Worm (Caenorhabditis elegans): ENCODE results near the gene R12C12.5.

The R12C12.5 gene

ce11 chrII:6045048-6045447 is at the start of gene R12C12.5:
Gene R12C12.5 (minus strand): TSS chrII:6045148.
- TF ChIP-seq efl-1 (GFP tag; optimal IDR thresholded peaks at IDR 0.05) (peak; percentile 37), lsy-27 (tag; optimal IDR thresholded peaks at IDR 0.05; ENCODE audit: borderline replicate concordance, insufficient read depth) (no peak), madf-8 (GFP tag; conservative IDR thresholded peaks at IDR 0.05) (0 out of 2 replicates have a peak, but pooled peaks have one; percentile 27), ztf-6 (GFP tag; IDR thresholded peaks at IDR 0.05) (no peak)

DNA sequence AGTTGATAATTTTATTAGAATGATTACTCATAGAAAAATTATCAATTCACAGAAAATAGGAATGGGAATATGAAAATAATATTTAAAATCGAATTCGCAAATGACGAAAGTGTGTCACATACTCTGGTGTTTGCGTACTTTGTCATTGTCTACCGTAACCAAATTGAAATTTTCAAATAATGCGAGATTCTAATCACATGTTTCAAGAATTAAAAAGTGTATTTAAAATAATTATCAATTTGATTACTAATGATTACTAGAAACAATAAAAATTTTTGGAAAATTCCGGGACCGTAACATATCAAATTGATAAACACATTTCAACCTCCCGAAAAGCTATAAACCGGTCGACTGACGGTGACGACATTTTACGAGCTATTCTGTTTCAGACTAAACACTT is 46.4 kb upstream of the R12C12.5 start, which contains the start of the genes fbf-2 and nspg-3:
fbf-2 (minus strand) TSS at position 101 of the 400 bp plus-strand sequence.
nspg-3 (plus strand) TSS at position 388 of the 400 bp plus-strand sequence.
- no peak for TF ChIP-seq ceh-40 (GFP tag; IDR thresholded peaks at IDR 0.05)
- TF ChIP-seq attf-6 (GFP tag; IDR thresholded peaks at IDR 0.05) = no peak
- TF ChIP-seq lsl-1 (GFP tag; optimal IDR thresholded peaks at IDR 0.05) = peak; percentile 61
- no peak for TF ChIP-seq snpc-1.1 (tag; optimal IDR thresholded peaks at IDR 0.05; ENCODE audit: insufficient read depth)
- TF ChIP-seq sea-2 (GFP tag; IDR thresholded peaks at IDR 0.05) = no peak

DNA sequence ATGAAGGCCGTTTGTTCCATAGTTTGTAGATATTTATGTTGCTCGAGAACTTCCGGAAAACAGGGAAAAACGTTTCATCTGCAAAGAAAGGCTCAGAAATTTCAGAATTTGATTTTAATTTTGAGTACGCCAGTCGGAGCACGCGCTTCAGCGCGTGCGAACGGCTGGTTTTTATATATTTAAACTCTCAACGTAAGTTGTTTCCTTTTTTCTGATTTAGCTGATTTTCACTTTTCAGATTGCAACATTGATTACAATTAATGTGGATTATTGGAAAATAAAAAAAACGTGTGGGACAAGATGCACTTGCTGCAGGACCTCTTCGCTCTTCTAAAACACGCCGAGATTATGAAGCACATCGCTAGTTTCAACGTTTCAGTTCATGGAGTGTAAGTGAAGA is 37.7 kb upstream of the R12C12.5 start, which contains the start of gene F21H12.3:
F21H12.3 (plus strand) TSS at position 301 of the 400 bp plus-strand sequence.
- TF ChIP-seq nhr-80 (tag; optimal IDR thresholded peaks at IDR 0.05) = no peak
- TF ChIP-seq nfya-1 (tag; optimal IDR thresholded peaks at IDR 0.05; ENCODE audit: borderline replicate concordance, insufficient read depth) = no peak
- no peak for TF ChIP-seq efl-1 (GFP tag; optimal IDR thresholded peaks at IDR 0.05)
- TF ChIP-seq lin-54 (GFP tag; optimal IDR thresholded peaks at IDR 0.05) = no peak
- TF ChIP-seq egl-18 (GFP tag; IDR thresholded peaks at IDR 0.05) = no peak
- TF ChIP-seq Y79H2A.3 (GFP tag; conservative IDR thresholded peaks at IDR 0.05) = no peak
- TF ChIP-seq F33H1.4 (GFP tag; IDR thresholded peaks at IDR 0.05) = no peak
- no peak for TF ChIP-seq nhr-179 (tag; optimal IDR thresholded peaks at IDR 0.05)
- no peak for TF ChIP-seq lin-35 (GFP tag; optimal IDR thresholded peaks at IDR 0.05)

DNA sequence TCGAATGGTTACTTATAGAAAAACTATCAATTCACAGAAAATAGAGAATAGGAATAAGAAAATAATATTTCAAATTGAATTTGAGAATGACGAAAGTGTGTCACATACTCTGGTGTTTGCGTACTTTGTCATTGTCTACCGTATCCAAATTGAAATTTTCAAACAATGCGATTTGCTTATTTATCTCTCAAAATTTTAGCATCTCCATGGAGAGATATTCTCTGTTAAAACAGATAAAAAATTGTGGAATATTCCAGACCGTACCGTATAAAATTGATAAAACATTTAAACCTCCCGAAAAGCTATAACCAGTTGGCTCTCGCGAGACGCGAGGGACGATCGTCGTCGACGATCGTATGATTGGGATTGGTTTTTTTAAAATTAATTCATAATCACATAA is 35.8 kb upstream of the R12C12.5 start, which contains the start of gene fbf-1:
fbf-1 (minus strand) TSS at position 101 of the 400 bp plus-strand sequence.
- TF ChIP-seq lsl-1 (GFP tag; optimal IDR thresholded peaks at IDR 0.05) (peak; percentile 43), mcd-1 (GFP tag; IDR thresholded peaks at IDR 0.05) (no peak)

ce11 chrII:6077604-6078003 is 32.7 kb upstream of the R12C12.5 start, which contains the start of gene H12I13.6:
Gene H12I13.6 (plus strand): TSS chrII:6077904.
- TF ChIP-seq ZK185.1 (tag; optimal IDR thresholded peaks at IDR 0.05; ENCODE audit: poor library complexity, severe bottlenecking) (no peak), B0035.1 (tag; optimal IDR thresholded peaks at IDR 0.05) (no peak), aptf-2 (GFP tag; conservative IDR thresholded peaks at IDR 0.05) (no peak), Y67H2A.10 (GFP tag; conservative IDR thresholded peaks at IDR 0.05) (no peak), T07F8.4 (tag; optimal IDR thresholded peaks at IDR 0.05) (no peak), unc-130 (GFP tag; optimal IDR thresholded peaks at IDR 0.05) (no peak), ets-4 (GFP tag; optimal IDR thresholded peaks at IDR 0.05) (no peak), zim-3 (tag; optimal IDR thresholded peaks at IDR 0.05) (no peak), sdz-38 (tag; optimal IDR thresholded peaks at IDR 0.05) (no peak), hlh-12 (tag; optimal IDR thresholded peaks at IDR 0.05) (no peak)

- TF ChIP-seq ceh-79 (tag; optimal IDR thresholded peaks at IDR 0.05) (no peak), mcd-1 (GFP tag; IDR thresholded peaks at IDR 0.05) (no peak), lsl-1 (GFP tag; optimal IDR thresholded peaks at IDR 0.05) (no peak), Y67H2A.10 (GFP tag; conservative IDR thresholded peaks at IDR 0.05) (no peak), gei-17 (GFP tag; optimal IDR thresholded peaks at IDR 0.05) (no peak), madf-3 (GFP tag; IDR thresholded peaks at IDR 0.05) (no peak), attf-5 (GFP tag; optimal IDR thresholded peaks at IDR 0.05) (no peak), madf-10 (tag; optimal IDR thresholded peaks at IDR 0.05) (no peak), ztf-22 (GFP tag; optimal IDR thresholded peaks at IDR 0.05) (no peak), egrh-3 (GFP tag; IDR thresholded peaks at IDR 0.05) (no peak)
These were observed 22.1 kb upstream of the R12C12.5 start, which contains the start of gene H12I13.1 for ce11 chrII:6067066-6067465. Gene H12I13.1 (minus strand): TSS chrII:6067166.

Data from whole organism, young adult.